Worm (Caenorhabditis elegans): ENCODE results near the gene plx-1.

The plx-1 gene

DNA sequence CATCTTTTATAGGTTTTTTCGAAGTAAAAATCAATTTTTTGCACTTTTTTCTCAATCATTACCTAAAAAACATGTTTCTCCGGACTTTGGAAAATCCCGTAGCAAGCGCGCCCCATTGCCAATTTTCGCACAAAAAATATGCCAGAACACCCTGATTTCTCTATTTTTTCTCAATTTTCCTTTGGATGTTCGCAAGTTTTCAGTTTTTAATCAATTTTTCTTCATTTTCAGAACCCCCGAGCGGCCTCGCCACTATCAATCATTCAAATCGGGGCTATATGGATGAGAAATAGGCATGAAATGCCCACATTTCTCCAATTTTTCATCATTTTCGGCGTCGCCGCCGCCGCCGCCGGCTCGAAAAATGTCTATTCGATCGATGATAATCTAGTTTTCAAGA is at the start of gene plx-1:
TSS of gene plx-1 (plus strand) at position 301 of the 400 bp plus-strand sequence.
- TF ChIP-seq vab-15 (tag; optimal IDR thresholded peaks at IDR 0.05): no peak
- TF ChIP-seq fkh-10 (GFP tag; optimal IDR thresholded peaks at IDR 0.05): no peak
- no peak for TF ChIP-seq lin-15B (tag; optimal IDR thresholded peaks at IDR 0.05)
- TF ChIP-seq ces-1 (GFP tag; optimal IDR thresholded peaks at IDR 0.05): no peak
- TF ChIP-seq lin-39 (tag; optimal IDR thresholded peaks at IDR 0.05): no peak
- TF ChIP-seq alr-1 (tag; optimal IDR thresholded peaks at IDR 0.05; ENCODE audit: borderline replicate concordance): no peak
- TF ChIP-seq unc-86 (tag; optimal IDR thresholded peaks at IDR 0.05): no peak
- TF ChIP-seq pag-3 (tag; optimal IDR thresholded peaks at IDR 0.05; ENCODE audit: borderline replicate concordance, insufficient read depth): no peak

DNA sequence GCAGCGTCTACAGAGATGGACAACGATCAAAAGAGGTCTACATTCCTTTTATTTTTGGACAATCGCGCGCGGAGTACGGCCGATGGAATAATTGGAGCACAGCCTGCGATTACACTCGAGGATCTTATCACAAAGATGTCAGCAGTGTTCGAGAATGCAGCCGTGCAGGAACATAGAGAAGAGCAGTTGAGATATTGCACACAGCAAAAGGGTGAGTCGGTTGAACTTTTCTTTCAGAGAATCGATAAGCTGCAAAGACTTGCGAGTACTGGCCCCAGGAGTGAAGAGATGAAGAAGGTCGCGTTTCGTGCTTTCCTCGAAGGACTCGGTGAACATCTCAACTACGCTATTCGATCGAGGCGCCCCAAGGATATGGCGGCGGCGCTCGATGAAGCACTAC is 44.5 kb upstream of the plx-1 start:
- no peak for TF ChIP-seq nhr-28 (tag; optimal IDR thresholded peaks at IDR 0.05)
- no peak for TF ChIP-seq elt-2 (tag; optimal IDR thresholded peaks at IDR 0.05)
- TF ChIP-seq C04F5.9 (tag; optimal IDR thresholded peaks at IDR 0.05): no peak
- TF ChIP-seq ceh-82 (tag; optimal IDR thresholded peaks at IDR 0.05): no peak
- TF ChIP-seq pqm-1 (tag; optimal IDR thresholded peaks at IDR 0.05): no peak
- no peak for TF ChIP-seq nhr-71 (tag; optimal IDR thresholded peaks at IDR 0.05)
- TF ChIP-seq egl-13 (tag; optimal IDR thresholded peaks at IDR 0.05): no peak
- TF ChIP-seq efl-3 (GFP tag; optimal IDR thresholded peaks at IDR 0.05): no peak
- no peak for TF ChIP-seq lin-15B (tag; optimal IDR thresholded peaks at IDR 0.05)
- no peak for TF ChIP-seq fkh-4 (tag; optimal IDR thresholded peaks at IDR 0.05; ENCODE audit: borderline replicate concordance)
- TF ChIP-seq ama-1 (optimal IDR thresholded peaks at IDR 0.05): no peak
- TF ChIP-seq ztf-11 (tag; optimal IDR thresholded peaks at IDR 0.05): no peak

DNA sequence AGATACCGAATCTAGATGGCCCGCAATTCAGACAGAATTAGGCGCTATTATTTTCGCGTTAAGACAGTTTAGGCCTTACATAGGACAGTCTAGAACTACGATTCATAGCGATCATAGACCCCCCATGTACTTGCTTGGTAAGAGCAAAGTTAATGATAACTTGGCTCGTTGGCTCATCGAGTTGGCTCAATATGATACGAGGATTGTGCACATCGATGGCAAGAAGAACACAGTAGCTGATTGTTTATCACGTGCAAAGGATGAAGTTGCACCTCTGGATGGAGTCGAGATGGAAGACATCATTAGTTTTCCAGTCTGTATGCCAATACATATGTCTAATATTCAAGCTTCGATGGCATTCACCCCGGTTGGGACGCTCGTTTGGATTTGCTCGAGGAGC is 41.7 kb upstream of the plx-1 start:
- no peak for TF ChIP-seq fkh-10 (GFP tag; optimal IDR thresholded peaks at IDR 0.05)
- no peak for TF ChIP-seq fkh-8 (tag; optimal IDR thresholded peaks at IDR 0.05)
- no peak for TF ChIP-seq nhr-77 (tag; optimal IDR thresholded peaks at IDR 0.05)
- no peak for TF ChIP-seq nhr-47 (tag; optimal IDR thresholded peaks at IDR 0.05)

DNA sequence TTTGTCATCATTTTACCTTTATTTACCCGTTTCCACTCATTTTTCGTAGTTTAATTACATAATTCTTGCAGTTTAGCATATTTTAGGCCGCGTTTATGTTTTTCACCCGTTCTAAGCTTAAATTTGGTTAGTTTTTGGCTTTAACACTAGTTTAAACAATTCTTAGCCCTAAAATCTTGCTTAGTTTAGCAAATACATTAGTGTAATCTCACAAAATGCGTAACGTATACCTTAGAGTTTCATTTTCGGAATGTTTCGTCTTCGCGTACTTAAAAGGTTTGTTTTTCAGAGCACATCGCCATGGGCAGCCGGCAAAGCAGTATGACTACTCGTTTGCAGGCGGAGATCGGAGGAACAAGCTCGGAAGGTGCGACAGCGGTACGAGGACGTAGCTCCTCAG is 39.6 kb upstream of the plx-1 start, which contains the start of gene F58H7.5:
TSS of gene F58H7.5 (plus strand) at position 301 of the 400 bp plus-strand sequence.
- TF ChIP-seq jun-1 (tag; optimal IDR thresholded peaks at IDR 0.05): no peak
- TF ChIP-seq hlh-17 (GFP tag; optimal IDR thresholded peaks at IDR 0.05; ENCODE audit: borderline replicate concordance): no peak
- no peak for TF ChIP-seq lin-35 (GFP tag; optimal IDR thresholded peaks at IDR 0.05)
- TF ChIP-seq irx-1 (tag; optimal IDR thresholded peaks at IDR 0.05): no peak
- TF ChIP-seq pqm-1 (tag; optimal IDR thresholded peaks at IDR 0.05): no peak
- TF ChIP-seq dpl-1 (GFP tag; optimal IDR thresholded peaks at IDR 0.05): no peak
- TF ChIP-seq mef-2 (tag; optimal IDR thresholded peaks at IDR 0.05): no peak
- TF ChIP-seq lsy-2 (tag; optimal IDR thresholded peaks at IDR 0.05): no peak
- TF ChIP-seq blmp-1 (tag; optimal IDR thresholded peaks at IDR 0.05): no peak

DNA sequence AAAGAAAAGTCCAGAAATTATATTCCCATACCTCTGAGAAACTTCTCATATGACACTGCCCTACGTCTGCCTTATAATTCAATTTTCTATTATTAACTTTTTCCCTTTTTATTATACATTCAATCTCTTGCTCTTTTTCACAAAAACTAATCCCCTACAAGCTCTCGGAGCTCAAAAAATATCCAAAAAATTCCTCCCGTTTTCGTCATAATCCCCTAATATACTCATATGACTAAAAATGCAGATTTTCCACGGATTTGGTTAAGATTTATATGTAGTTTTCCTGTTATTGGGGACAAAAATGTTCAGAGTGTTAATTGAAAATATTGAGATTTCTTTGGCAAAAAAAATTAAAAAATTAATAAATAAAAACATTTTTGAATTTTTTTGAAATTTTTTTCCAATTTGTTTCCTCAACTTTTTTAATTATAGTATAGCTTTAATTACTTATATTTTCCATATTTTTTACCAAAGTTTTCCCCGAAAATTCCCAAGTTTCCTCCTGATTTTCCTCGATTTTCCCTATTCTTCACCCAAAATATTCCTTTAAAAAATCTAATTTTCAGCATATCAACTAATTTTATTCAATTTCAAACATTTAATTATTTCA is 34.9 kb upstream of the plx-1 start, which contains the start of gene lgc-30:
TSS of gene lgc-30 (plus strand) at position 560 of the 610 bp plus-strand sequence.
- TF ChIP-seq nhr-28 (tag; optimal IDR thresholded peaks at IDR 0.05): no peak
- TF ChIP-seq fkh-8 (tag; optimal IDR thresholded peaks at IDR 0.05): peak; percentile 74
- no peak for TF ChIP-seq ces-1 (GFP tag; optimal IDR thresholded peaks at IDR 0.05)
- TF ChIP-seq rnt-1 (tag; optimal IDR thresholded peaks at IDR 0.05): no peak
- no peak for TF ChIP-seq sptf-1 (tag; optimal IDR thresholded peaks at IDR 0.05)
- peak; percentile 94 for TF ChIP-seq dsc-1 (tag; optimal IDR thresholded peaks at IDR 0.05)
- TF ChIP-seq nhr-71 (tag; optimal IDR thresholded peaks at IDR 0.05): no peak
- no peak for TF ChIP-seq C04F5.9 (tag; optimal IDR thresholded peaks at IDR 0.05)
- TF ChIP-seq nhr-47 (tag; optimal IDR thresholded peaks at IDR 0.05): peak; percentile 49
- no peak for TF ChIP-seq efl-3 (GFP tag; optimal IDR thresholded peaks at IDR 0.05)
- peak; percentile 7 for TF ChIP-seq sox-4 (tag; optimal IDR thresholded peaks at IDR 0.05)
- TF ChIP-seq unc-62 (GFP tag; optimal IDR thresholded peaks at IDR 0.05): no peak
- TF ChIP-seq tlp-1 (tag; optimal IDR thresholded peaks at IDR 0.05): no peak
- TF ChIP-seq unc-130 (tag; optimal IDR thresholded peaks at IDR 0.05): no peak
- no peak for TF ChIP-seq F16B12.6 (tag; optimal IDR thresholded peaks at IDR 0.05)
- TF ChIP-seq fkh-4 (tag; optimal IDR thresholded peaks at IDR 0.05; ENCODE audit: borderline replicate concordance): peak; percentile 16
- no peak for TF ChIP-seq skn-1 (tag; optimal IDR thresholded peaks at IDR 0.05)
- TF ChIP-seq pax-3 (tag; optimal IDR thresholded peaks at IDR 0.05): peak; percentile 49
- TF ChIP-seq xbp-1 (tag; optimal IDR thresholded peaks at IDR 0.05): no peak
